Fruit fly (Drosophila melanogaster) Kc167 (cell line): Measurements from ENCODE around the gene RhoGEF3.

Experiments
- Myc ChIP-seq: fragments of >200 bp; optimal IDR thresholded peaks from 2 replicates; lab custom pipeline; 2017; ENCODE audit warnings: missing external identifiers
- Sin3A ChIP-seq: fragments of >200 bp; optimal IDR thresholded peaks from 2 replicates; lab custom pipeline; 2018; ENCODE audit warnings: missing external identifiers
- insv ChIP-seq: fragments of >200 bp; optimal IDR thresholded peaks from 3 replicates; lab custom pipeline; 2018; ENCODE audit warnings: missing external identifiers
- psq ChIP-seq: fragments of >200 bp; optimal IDR thresholded peaks from 2 replicates; lab custom pipeline; 2017; ENCODE audit warnings: missing external identifiers
- ttk ChIP-seq: sonication (Bioruptor generic); optimal IDR thresholded peaks from 2 replicates; lab custom pipeline; 2017; ENCODE audit warnings: missing external identifiers

dm6 chr3L:349751-350150, 72.5 kb downstream of the RhoGEF3 start:
- TF ChIP-seq Myc (lab: Kevin White, UChicago) (no peak), psq (no peak), ttk (lab: Kevin White, UChicago) (no peak), insv (lab: Kevin White, UChicago) (no peak), Sin3A (no peak)
